Fruit fly (Drosophila melanogaster): Measurements from ENCODE around the gene CG10298.

- TF ChIP-seq insv (optimal IDR thresholded peaks at IDR 0.05) (no peak), ttk (optimal IDR thresholded peaks at IDR 0.05) (no peak), Myc (optimal IDR thresholded peaks at IDR 0.05) (no peak), psq (optimal IDR thresholded peaks at IDR 0.05) (no peak), h (optimal IDR thresholded peaks at IDR 0.05) (no peak)
Measured at dm6 chr3R:6303738-6304137, 39.1 kb upstream of the CG10298 start, which contains the start of gene CG46396.
